Worm (Caenorhabditis elegans): ENCODE measurements around the gene golg-2.

ce11 chrII:5004781-5005180 is 35.1 kb downstream of the golg-2 start, which contains the start of gene F59A6.4:
- TF ChIP-seq dao-5 (tag; optimal IDR thresholded peaks at IDR 0.05) (no peak), him-1 (tag; optimal IDR thresholded peaks at IDR 0.05) (no peak), W03F9.2 (tag; optimal IDR thresholded peaks at IDR 0.05) (no peak)
